Worm (Caenorhabditis elegans) whole organism, L1 larva: ENCODE data around the gene C27F2.4.
A peak's percentile ranks its signal among the peaks of the same experiment; 100 is the strongest.

Experiments used
- C04F5.9 ChIP-seq: sonication (generic microtip); optimal IDR thresholded peaks from 2 replicates; lab custom pipeline; 2016; ENCODE audit warnings: missing genetic modification characterization, missing compliant biosample characterization
- C16A3.4 ChIP-seq: fragments of 150-350 bp; optimal IDR thresholded peaks from 2 replicates; lab custom pipeline; 2014; ENCODE audit warnings: missing biosample characterization, missing genetic modification characterization
- C34B4.2 ChIP-seq: sonication (generic microtip); optimal IDR thresholded peaks from 2 replicates; lab custom pipeline; 2017; ENCODE audit warnings: mild to moderate bottlenecking, missing genetic modification characterization, missing compliant biosample characterization
- F16B12.6 ChIP-seq: fragments of 150-350 bp; optimal IDR thresholded peaks from 2 replicates; lab custom pipeline; 2014; ENCODE audit warnings: missing biosample characterization, missing genetic modification characterization
- aly-2 ChIP-seq: fragments of 150-350 bp; optimal IDR thresholded peaks from 2 replicates; lab custom pipeline; 2014; ENCODE audit warnings: missing biosample characterization, missing genetic modification characterization
- ama-1 ChIP-seq: fragments of 150-350 bp; optimal IDR thresholded peaks from 2 replicates; lab custom pipeline; 2014
- blmp-1 ChIP-seq: fragments of 150-350 bp; optimal IDR thresholded peaks from 2 replicates; lab custom pipeline; 2014; ENCODE audit warnings: missing biosample characterization, missing genetic modification characterization
- ces-1 ChIP-seq: fragments of 150-350 bp; optimal IDR thresholded peaks from 2 replicates; lab custom pipeline; 2014; ENCODE audit warnings: missing biosample characterization, missing genetic modification reagents, missing genetic modification characterization
- dsc-1 ChIP-seq: sonication (generic microtip); optimal IDR thresholded peaks from 2 replicates; lab custom pipeline; 2016; ENCODE audit warnings: mild to moderate bottlenecking, missing genetic modification characterization, missing compliant biosample characterization
- efl-3 ChIP-seq: fragments of 200-800 bp; sonication (Bioruptor generic); optimal IDR thresholded peaks from 2 replicates; lab custom pipeline; 2018; ENCODE audit warnings: mild to moderate bottlenecking, missing genetic modification characterization, missing compliant biosample characterization
- ets-5 ChIP-seq: fragments of 200-800 bp; sonication (Bioruptor generic); IDR thresholded peaks from 2 replicates; pipeline ENCODE4 v1.3.6; 2022; ENCODE audit warnings: missing genetic modification characterization, missing compliant biosample characterization
- fkh-8 ChIP-seq: sonication (generic microtip); optimal IDR thresholded peaks from 2 replicates; lab custom pipeline; 2016; ENCODE audit warnings: mild to moderate bottlenecking, missing genetic modification characterization, missing compliant biosample characterization
- grh-1 ChIP-seq: fragments of 200-800 bp; sonication (Bioruptor generic); IDR thresholded peaks from 2 replicates; pipeline ENCODE4 v1.3.6; 2022; ENCODE audit warnings: missing genetic modification reagents, missing genetic modification characterization, missing compliant biosample characterization
- hlh-17 ChIP-seq: fragments of 200-800 bp; sonication (Bioruptor generic); optimal IDR thresholded peaks from 2 replicates; lab custom pipeline; 2018; ENCODE audit warnings: missing genetic modification characterization, mild to moderate bottlenecking, missing compliant biosample characterization, moderate library complexity, borderline replicate concordance
- irx-1 ChIP-seq: sonication (generic microtip); optimal IDR thresholded peaks from 2 replicates; lab custom pipeline; 2016; ENCODE audit warnings: missing genetic modification characterization, missing compliant biosample characterization
- jun-1 ChIP-seq: fragments of 150-350 bp; optimal IDR thresholded peaks from 2 replicates; lab custom pipeline; 2014; ENCODE audit warnings: missing biosample characterization, missing genetic modification reagents, missing genetic modification characterization
- lin-13 ChIP-seq: fragments of 150-350 bp; optimal IDR thresholded peaks from 2 replicates; lab custom pipeline; 2014; ENCODE audit warnings: missing biosample characterization, missing genetic modification reagents, missing genetic modification characterization
- lin-15B ChIP-seq: fragments of 150-350 bp; sonication (generic microtip); optimal IDR thresholded peaks from 3 replicates; lab custom pipeline; 2014; ENCODE audit warnings: missing biosample characterization, missing genetic modification characterization
- lin-35 ChIP-seq, 2 experiments: fragments of 150-350 bp; optimal IDR thresholded peaks; 2 replicates each; lab custom pipeline; 2014; ENCODE audit warnings: missing biosample characterization in 2 of 2, missing genetic modification characterization in 2 of 2, missing genetic modification reagents in 2 of 2
- lsy-2 ChIP-seq, 2 experiments: fragments of 150-350 bp; optimal IDR thresholded peaks; 2 replicates each; lab custom pipeline; 2014; ENCODE audit warnings: missing biosample characterization in 2 of 2, missing genetic modification characterization in 2 of 2
- mab-9 ChIP-seq: fragments of 200-800 bp; sonication (Bioruptor generic); IDR thresholded peaks from 2 replicates; pipeline ENCODE4 v1.3.6; 2022; ENCODE audit warnings: missing genetic modification reagents, missing genetic modification characterization, missing compliant biosample characterization
- mdl-1 ChIP-seq, 2 experiments: fragments of 150-350 bp; optimal IDR thresholded peaks; 2 replicates each; lab custom pipeline; 2014 to 2017; ENCODE audit warnings: missing biosample characterization in 2 of 2, missing genetic modification characterization in 2 of 2, inconsistent platforms in 1 of 2
- nhr-12 ChIP-seq: sonication (generic microtip); optimal IDR thresholded peaks from 2 replicates; lab custom pipeline; 2017; ENCODE audit warnings: missing biosample characterization, missing genetic modification characterization
- nhr-19 ChIP-seq: fragments of 200-800 bp; sonication (Bioruptor generic); conservative IDR thresholded peaks from 2 replicates; pipeline ENCODE4 v1.3.6; 2022; ENCODE audit warnings: missing genetic modification characterization, missing compliant biosample characterization
- nhr-237 ChIP-seq: fragments of 150-350 bp; optimal IDR thresholded peaks from 2 replicates; lab custom pipeline; 2014; ENCODE audit warnings: missing biosample characterization, missing genetic modification characterization
- nhr-28 ChIP-seq: fragments of 150-350 bp; optimal IDR thresholded peaks from 2 replicates; lab custom pipeline; 2014; ENCODE audit warnings: missing biosample characterization, missing genetic modification characterization
- nhr-47 ChIP-seq: sonication (generic microtip); optimal IDR thresholded peaks from 2 replicates; lab custom pipeline; 2016; ENCODE audit warnings: mild to moderate bottlenecking, missing genetic modification characterization, moderate library complexity, missing compliant biosample characterization
- nhr-71 ChIP-seq: sonication (generic microtip); optimal IDR thresholded peaks from 2 replicates; lab custom pipeline; 2016; ENCODE audit warnings: mild to moderate bottlenecking, missing genetic modification characterization, moderate library complexity, missing compliant biosample characterization
- nhr-76 ChIP-seq: sonication (generic microtip); optimal IDR thresholded peaks from 2 replicates; lab custom pipeline; 2017; ENCODE audit warnings: missing biosample characterization, missing genetic modification characterization
- nhr-77 ChIP-seq: fragments of 150-350 bp; optimal IDR thresholded peaks from 2 replicates; lab custom pipeline; 2014; ENCODE audit warnings: missing biosample characterization, missing genetic modification characterization
- nhr-84 ChIP-seq: sonication (generic microtip); optimal IDR thresholded peaks from 2 replicates; lab custom pipeline; 2017; ENCODE audit warnings: missing biosample characterization, missing genetic modification characterization
- nhr-85 ChIP-seq: sonication (generic microtip); peaks from one replicate; lab custom pipeline; 2016; ENCODE audit warnings: missing genetic modification characterization, inconsistent platforms, missing compliant biosample characterization
- nhr-90 ChIP-seq: sonication (generic microtip); optimal IDR thresholded peaks from 2 replicates; lab custom pipeline; 2016; ENCODE audit warnings: mild to moderate bottlenecking, missing genetic modification characterization, missing compliant biosample characterization; ENCODE audit not compliant: poor library complexity
- pag-3 ChIP-seq: sonication (generic microtip); optimal IDR thresholded peaks from 2 replicates; lab custom pipeline; 2017; ENCODE audit warnings: missing genetic modification characterization, mild to moderate bottlenecking, missing compliant biosample characterization, antibody characterized with exemption, borderline replicate concordance; ENCODE audit not compliant: insufficient read depth
- pax-3 ChIP-seq: fragments of 200-800 bp; sonication (Bioruptor generic); optimal IDR thresholded peaks from 2 replicates; lab custom pipeline; 2018; ENCODE audit warnings: mild to moderate bottlenecking, missing genetic modification characterization, moderate library complexity, missing compliant biosample characterization
- pqm-1 ChIP-seq: sonication (generic microtip); optimal IDR thresholded peaks from 3 replicates; lab custom pipeline; 2017; ENCODE audit warnings: missing biosample characterization, missing genetic modification characterization
- rnt-1 ChIP-seq: sonication (generic microtip); optimal IDR thresholded peaks from 2 replicates; lab custom pipeline; 2016; ENCODE audit warnings: mild to moderate bottlenecking, missing genetic modification characterization, moderate library complexity, missing compliant biosample characterization
- sox-4 ChIP-seq: sonication (generic microtip); optimal IDR thresholded peaks from 2 replicates; lab custom pipeline; 2016; ENCODE audit warnings: missing genetic modification characterization, missing compliant biosample characterization
- sptf-1 ChIP-seq: fragments of 150-350 bp; optimal IDR thresholded peaks from 2 replicates; lab custom pipeline; 2014; ENCODE audit warnings: missing biosample characterization, missing genetic modification characterization
- sup-37 ChIP-seq: fragments of 200-800 bp; sonication (Bioruptor generic); optimal IDR thresholded peaks from 2 replicates; lab custom pipeline; 2018; ENCODE audit warnings: mild to moderate bottlenecking, missing genetic modification characterization, missing compliant biosample characterization
- tbx-2 ChIP-seq: sonication (generic microtip); optimal IDR thresholded peaks from 2 replicates; lab custom pipeline; 2016; ENCODE audit warnings: missing genetic modification characterization, missing compliant biosample characterization
- unc-30 ChIP-seq: sonication (generic microtip); optimal IDR thresholded peaks from 2 replicates; lab custom pipeline; 2017; ENCODE audit warnings: missing biosample characterization, missing genetic modification characterization
- unc-62 ChIP-seq: fragments of 150-350 bp; optimal IDR thresholded peaks from 2 replicates; lab custom pipeline; 2014; ENCODE audit warnings: missing biosample characterization, missing genetic modification reagents, missing genetic modification characterization
- unc-86 ChIP-seq: sonication (generic microtip); optimal IDR thresholded peaks from 2 replicates; lab custom pipeline; 2016; ENCODE audit warnings: missing genetic modification characterization, missing compliant biosample characterization
- unc-98 ChIP-seq: fragments of 200-800 bp; sonication (Bioruptor generic); IDR thresholded peaks from 2 replicates; pipeline ENCODE4 v1.3.6; 2022; ENCODE audit warnings: missing genetic modification characterization, missing compliant biosample characterization
- vab-15 ChIP-seq: sonication (generic microtip); optimal IDR thresholded peaks from 2 replicates; lab custom pipeline; 2017; ENCODE audit warnings: missing genotype, mild to moderate bottlenecking, missing genetic modification characterization, missing compliant biosample characterization
- xbp-1 ChIP-seq: sonication (generic microtip); optimal IDR thresholded peaks from 2 replicates; lab custom pipeline; 2016; ENCODE audit warnings: missing genetic modification characterization, missing compliant biosample characterization
- zip-4 ChIP-seq: fragments of 200-800 bp; sonication (Bioruptor generic); optimal IDR thresholded peaks from 2 replicates; lab custom pipeline; 2018; ENCODE audit warnings: mild to moderate bottlenecking, missing genetic modification characterization, moderate library complexity, missing compliant biosample characterization
- ztf-11 ChIP-seq, 2 experiments: sonication (generic microtip); optimal IDR thresholded peaks; 2 replicates each; lab custom pipeline; 2016 to 2017; ENCODE audit warnings: missing genetic modification characterization in 2 of 2, missing biosample characterization in 1 of 2, missing compliant biosample characterization in 1 of 2

The C27F2.4 gene

DNA sequence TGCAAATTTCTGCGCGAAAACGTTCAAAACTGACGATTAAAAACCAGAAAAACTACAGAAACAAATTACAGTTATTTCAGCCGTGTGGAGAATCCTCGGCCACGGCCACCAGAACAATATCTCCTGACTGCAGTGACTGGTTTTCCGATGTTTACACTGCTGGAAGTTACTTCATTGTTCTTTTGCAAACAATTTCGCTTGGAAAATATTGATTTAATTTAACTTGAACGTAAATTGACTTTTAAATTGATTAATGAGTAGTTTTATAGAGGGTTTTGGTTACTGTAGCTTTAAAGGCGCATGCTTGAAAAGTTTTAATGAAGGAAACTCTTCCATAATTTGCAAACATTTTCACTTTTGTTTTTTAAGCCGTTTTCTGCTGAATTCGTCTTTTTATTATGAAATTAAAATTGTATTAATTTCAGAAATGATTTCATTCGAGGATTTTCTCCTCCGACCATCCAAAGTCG lies 38.9 kb upstream of the C27F2.4 start, which contains the start of gene smcr-8 (continued):
- TF ChIP-seq lin-35 (GFP tag; optimal IDR thresholded peaks at IDR 0.05; lab: Kevin White, UChicago) = peak in 1 of 2 experiments; percentile 2
- no peak for TF ChIP-seq xbp-1 (tag; lab: Kevin White, UChicago)
- no peak for TF ChIP-seq vab-15 (tag; lab: Kevin White, UChicago)
- no peak for TF ChIP-seq mdl-1 (tag; optimal IDR thresholded peaks at IDR 0.05; lab: Kevin White, UChicago)
- peak; percentile 27 for TF ChIP-seq rnt-1 (tag; lab: Kevin White, UChicago)
- no peak for TF ChIP-seq C16A3.4 (tag; lab: Kevin White, UChicago)

DNA sequence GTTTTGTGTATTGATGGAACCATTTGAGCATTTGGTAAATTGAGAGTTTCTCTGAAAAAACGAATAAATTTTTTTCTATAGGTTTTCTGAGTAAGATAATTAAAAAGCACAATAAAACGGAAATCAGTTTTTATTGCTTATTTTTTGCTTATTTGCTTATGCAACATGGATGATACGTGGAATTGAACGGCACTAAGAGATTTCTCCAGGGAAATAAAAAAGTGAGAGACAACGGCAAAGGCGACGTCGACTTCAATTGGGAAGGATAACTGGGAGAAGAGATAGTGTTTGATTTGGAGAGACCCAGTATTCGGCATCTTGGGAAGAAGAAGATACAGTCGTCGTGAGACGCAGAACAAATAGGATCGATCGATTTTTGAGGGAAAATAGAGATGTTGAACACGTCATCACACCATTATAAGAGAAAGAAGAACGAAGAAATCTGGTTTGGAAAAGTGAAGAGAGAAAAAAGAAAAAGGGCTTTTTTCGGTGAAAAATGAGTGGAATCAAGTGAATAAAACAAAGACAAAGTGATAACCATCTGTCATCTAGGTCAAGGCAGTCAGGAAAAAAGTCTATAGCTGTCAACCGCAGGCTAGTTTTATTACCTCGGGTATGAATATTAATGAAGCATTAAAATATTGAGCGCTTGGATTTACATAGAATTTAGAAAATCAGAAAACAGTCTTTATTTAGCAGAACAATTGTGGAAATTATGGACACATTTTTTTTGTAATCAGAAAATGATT lies 38.2 kb upstream of the C27F2.4 start, which contains the start of gene tmem-131:
TSS of gene tmem-131 (minus strand) at position 51 of the 749 bp plus-strand sequence.
- TF ChIP-seq lsy-2 (tag; optimal IDR thresholded peaks at IDR 0.05; lab: Kevin White, UChicago) = peak; percentile 7 to 47
- no peak for TF ChIP-seq C04F5.9
- peak; percentile 4 for TF ChIP-seq tbx-2 (tag; lab: Kevin White, UChicago)
- TF ChIP-seq nhr-47 = no peak
- no peak for TF ChIP-seq pag-3
- TF ChIP-seq fkh-8 (tag; lab: Kevin White, UChicago) = no peak
- peak; percentile 77 for TF ChIP-seq xbp-1 (tag; lab: Kevin White, UChicago)
- TF ChIP-seq nhr-77 = no peak
- TF ChIP-seq sox-4 (tag; lab: Kevin White, UChicago) = no peak
- TF ChIP-seq nhr-12 (tag; lab: Kevin White, UChicago) = no peak
- no peak for TF ChIP-seq nhr-237
- no peak for TF ChIP-seq jun-1
- TF ChIP-seq blmp-1 (tag; lab: Kevin White, UChicago) = peak; percentile 94
- no peak for TF ChIP-seq ztf-11 (tag; optimal IDR thresholded peaks at IDR 0.05; lab: Kevin White, UChicago)
- TF ChIP-seq lin-13 (GFP tag; lab: Kevin White, UChicago) = no peak
- TF ChIP-seq lin-15B (tag; lab: Kevin White, UChicago) = no peak
- no peak for TF ChIP-seq ets-5 (GFP tag; lab: Robert Waterston, UW)
- TF ChIP-seq C34B4.2 (tag; lab: Kevin White, UChicago) = no peak
- no peak for TF ChIP-seq nhr-76
- TF ChIP-seq nhr-84 (tag; lab: Kevin White, UChicago) = no peak
- TF ChIP-seq unc-98 = no peak
- TF ChIP-seq dsc-1 (tag; lab: Kevin White, UChicago) = no peak
- no peak for TF ChIP-seq F16B12.6 (tag; lab: Kevin White, UChicago)
- TF ChIP-seq aly-2 (tag; lab: Kevin White, UChicago) = no peak
- TF ChIP-seq nhr-85 = peak; percentile 93
- peak; percentile 8 to 46 for TF ChIP-seq lin-35 (GFP tag; optimal IDR thresholded peaks at IDR 0.05; lab: Kevin White, UChicago)
- TF ChIP-seq hlh-17 = no peak
- TF ChIP-seq ces-1 (GFP tag; lab: Kevin White, UChicago) = no peak
- TF ChIP-seq ama-1 = no peak
- TF ChIP-seq nhr-19 (GFP tag; lab: Robert Waterston, UW) = 0 out of 2 replicates have a peak, but pooled peaks have one; percentile 5
- no peak for TF ChIP-seq unc-30 (tag; lab: Kevin White, UChicago)
- no peak for TF ChIP-seq mab-9 (GFP tag; lab: Robert Waterston, UW)
- TF ChIP-seq unc-62 (GFP tag; lab: Kevin White, UChicago) = no peak
- no peak for TF ChIP-seq nhr-28 (tag; lab: Kevin White, UChicago)
- TF ChIP-seq unc-86 = no peak
- peak; percentile 50 for TF ChIP-seq nhr-71 (tag; lab: Kevin White, UChicago)
- TF ChIP-seq pax-3 (tag; lab: Kevin White, UChicago) = no peak
- TF ChIP-seq grh-1 (GFP tag; lab: Robert Waterston, UW) = no peak
- no peak for TF ChIP-seq pqm-1 (tag; lab: Kevin White, UChicago)
- TF ChIP-seq efl-3 = no peak
- TF ChIP-seq sptf-1 = no peak
- peak; percentile 11 for TF ChIP-seq irx-1
- no peak for TF ChIP-seq zip-4
- TF ChIP-seq sup-37 (GFP tag; lab: Kevin White, UChicago) = no peak
- peak; percentile 24 for TF ChIP-seq nhr-90
